Fruit fly (Drosophila melanogaster) whole organism, prepupa: ENCODE data around the gene ntc.

ENCODE experiments used
- CG10631 ChIP-seq: fragments of 200-800 bp; sonication (Bioruptor generic); optimal IDR thresholded peaks from 2 replicates; lab custom pipeline; 2016; ENCODE audit warnings: missing biosample characterization, missing genetic modification characterization
- CG11294 ChIP-seq: fragments of 200-800 bp; sonication (Bioruptor generic); IDR thresholded peaks from 2 replicates; pipeline ENCODE4 v1.3.6; 2022; ENCODE audit warnings: missing biosample characterization, missing genetic modification characterization
- CG11762 ChIP-seq: fragments of 200-800 bp; sonication (Bioruptor generic); optimal IDR thresholded peaks from 3 replicates; lab custom pipeline; 2016; ENCODE audit warnings: missing biosample characterization, missing genetic modification characterization; ENCODE audit not compliant: insufficient read depth
- CG15336 ChIP-seq: fragments of 200-800 bp; sonication (Bioruptor generic); IDR thresholded peaks from 2 replicates; pipeline ENCODE4 v1.3.6; 2022; ENCODE audit warnings: missing biosample characterization, missing genetic modification characterization
- CG1621 ChIP-seq: fragments of 200-800 bp; sonication (Bioruptor generic); optimal IDR thresholded peaks from 3 replicates; lab custom pipeline; 2018; ENCODE audit warnings: missing biosample characterization, mild to moderate bottlenecking, missing genetic modification characterization
- CG31627 ChIP-seq: fragments of 200-800 bp; sonication (Bioruptor generic); optimal IDR thresholded peaks from 3 replicates; lab custom pipeline; 2016; ENCODE audit warnings: missing biosample characterization, missing genetic modification characterization
- CG32006 ChIP-seq: fragments of 200-800 bp; sonication (Bioruptor generic); optimal IDR thresholded peaks from 3 replicates; lab custom pipeline; 2017; ENCODE audit warnings: missing biosample characterization, mild to moderate bottlenecking, missing genetic modification characterization
- CG3919 ChIP-seq: fragments of 200-800 bp; sonication (Bioruptor generic); optimal IDR thresholded peaks from 3 replicates; lab custom pipeline; 2016; ENCODE audit warnings: missing biosample characterization, missing genetic modification characterization
- CG6163 ChIP-seq: fragments of 200-800 bp; sonication (Bioruptor generic); IDR thresholded peaks from 3 replicates; pipeline ENCODE4 v1.3.6; 2022; ENCODE audit warnings: missing biosample characterization, missing genetic modification characterization
- CG6276 ChIP-seq: fragments of 200-800 bp; sonication (Bioruptor generic); optimal IDR thresholded peaks from 2 replicates; lab custom pipeline; 2017; ENCODE audit warnings: missing biosample characterization, mild to moderate bottlenecking, missing genetic modification characterization
- CG6792 ChIP-seq: fragments of 200-800 bp; sonication (Bioruptor generic); optimal IDR thresholded peaks from 3 replicates; lab custom pipeline; 2016; ENCODE audit warnings: missing biosample characterization, missing genetic modification characterization
- CG8119 ChIP-seq: fragments of 200-800 bp; sonication (Bioruptor generic); IDR thresholded peaks from 3 replicates; pipeline ENCODE4 v1.3.6; 2022; ENCODE audit warnings: missing biosample characterization, missing genetic modification characterization
- CG8319 ChIP-seq: fragments of 200-800 bp; sonication (Bioruptor generic); optimal IDR thresholded peaks from 3 replicates; lab custom pipeline; 2016; ENCODE audit warnings: missing biosample characterization, missing genetic modification characterization
- CG8632 ChIP-seq: fragments of 200-800 bp; sonication (Bioruptor generic); optimal IDR thresholded peaks from 3 replicates; lab custom pipeline; 2016; ENCODE audit warnings: missing biosample characterization, missing genetic modification characterization
- CG9139 ChIP-seq: fragments of 200-800 bp; sonication (Bioruptor generic); optimal IDR thresholded peaks from 3 replicates; lab custom pipeline; 2017; ENCODE audit warnings: missing biosample characterization, mild to moderate bottlenecking, missing genetic modification characterization
- Eip75B ChIP-seq: fragments of 200-800 bp; sonication (Bioruptor generic); optimal IDR thresholded peaks from 3 replicates; lab custom pipeline; 2016; ENCODE audit warnings: missing biosample characterization, missing genetic modification characterization
- Eip78C ChIP-seq: fragments of 200-800 bp; sonication (Bioruptor generic); peaks from one replicate; lab custom pipeline; 2016; ENCODE audit warnings: missing biosample characterization, missing genetic modification characterization
- Ets21C ChIP-seq: fragments of 200-800 bp; sonication (Bioruptor generic); optimal IDR thresholded peaks from 3 replicates; lab custom pipeline; 2016; ENCODE audit warnings: missing biosample characterization, missing genetic modification characterization
- Ets96B ChIP-seq: fragments of 200-800 bp; optimal IDR thresholded peaks from 2 replicates; lab custom pipeline; 2019; ENCODE audit warnings: missing biosample characterization, mild to moderate bottlenecking, missing genetic modification characterization, moderate library complexity
- Gug ChIP-seq: fragments of 200-800 bp; sonication (Bioruptor generic); IDR thresholded peaks from 2 replicates; pipeline ENCODE4 v1.3.6; 2022; ENCODE audit warnings: missing biosample characterization, missing genetic modification characterization
- Hr38 ChIP-seq: sonication (Bioruptor generic); optimal IDR thresholded peaks from 2 replicates; lab custom pipeline; 2016; ENCODE audit warnings: missing biosample characterization, missing genetic modification characterization
- Hr39 ChIP-seq: fragments of 200-800 bp; sonication (Bioruptor generic); optimal IDR thresholded peaks from 2 replicates; lab custom pipeline; 2016; ENCODE audit warnings: missing biosample characterization, missing genetic modification characterization
- Lpt ChIP-seq: fragments of 200-800 bp; sonication (Bioruptor generic); optimal IDR thresholded peaks from 3 replicates; lab custom pipeline; 2016; ENCODE audit warnings: missing biosample characterization, missing genetic modification characterization
- Met ChIP-seq: fragments of 200-800 bp; sonication (Bioruptor generic); optimal IDR thresholded peaks from 3 replicates; lab custom pipeline; 2016; ENCODE audit warnings: missing biosample characterization, missing genetic modification characterization
- Smox ChIP-seq: fragments of 200-800 bp; sonication (Bioruptor generic); optimal IDR thresholded peaks from 3 replicates; lab custom pipeline; 2016; ENCODE audit warnings: missing biosample characterization, missing genetic modification characterization
- Sox102F ChIP-seq: fragments of 200-800 bp; sonication (Bioruptor generic); optimal IDR thresholded peaks from 2 replicates; lab custom pipeline; 2016; ENCODE audit warnings: missing biosample characterization, mild to moderate bottlenecking, missing genetic modification characterization
- Sox14 ChIP-seq: fragments of 200-800 bp; sonication (Bioruptor generic); optimal IDR thresholded peaks from 3 replicates; lab custom pipeline; 2016; ENCODE audit warnings: missing biosample characterization, missing genetic modification characterization
- Sox15 ChIP-seq: fragments of 200-800 bp; sonication (Bioruptor generic); optimal IDR thresholded peaks from 3 replicates; lab custom pipeline; 2016; ENCODE audit warnings: missing biosample characterization, missing genetic modification characterization
- dac ChIP-seq: fragments of 200-800 bp; sonication (Bioruptor generic); optimal IDR thresholded peaks from 2 replicates; lab custom pipeline; 2017; ENCODE audit warnings: missing biosample characterization, mild to moderate bottlenecking, missing genetic modification characterization
- dsx ChIP-seq: fragments of 200-800 bp; optimal IDR thresholded peaks from 3 replicates; lab custom pipeline; 2019; ENCODE audit warnings: missing biosample characterization, mild to moderate bottlenecking, missing genetic modification characterization, moderate library complexity; ENCODE audit not compliant: poor library complexity, severe bottlenecking
- eg ChIP-seq: fragments of 200-800 bp; sonication (Bioruptor generic); IDR thresholded peaks from 3 replicates; pipeline ENCODE4 v1.3.6; 2022; ENCODE audit warnings: missing biosample characterization, missing genetic modification characterization
- esn ChIP-seq: fragments of 200-800 bp; sonication (Bioruptor generic); optimal IDR thresholded peaks from 2 replicates; lab custom pipeline; 2016; ENCODE audit warnings: missing biosample characterization, mild to moderate bottlenecking, missing genetic modification characterization, moderate library complexity
- fd85E ChIP-seq: fragments of 200-800 bp; sonication (Bioruptor generic); optimal IDR thresholded peaks from 3 replicates; lab custom pipeline; 2016; ENCODE audit warnings: missing biosample characterization, missing genetic modification characterization
- fkh ChIP-seq: fragments of 200-800 bp; sonication (Bioruptor generic); optimal IDR thresholded peaks from 3 replicates; lab custom pipeline; 2017; ENCODE audit warnings: missing biosample characterization, mild to moderate bottlenecking, missing genetic modification characterization, moderate library complexity
- net ChIP-seq: fragments of 200-800 bp; sonication (Bioruptor generic); optimal IDR thresholded peaks from 3 replicates; lab custom pipeline; 2016; ENCODE audit warnings: missing biosample characterization, missing genetic modification characterization
- pdm3 ChIP-seq: fragments of 200-800 bp; sonication (Bioruptor generic); optimal IDR thresholded peaks from 3 replicates; lab custom pipeline; 2016; ENCODE audit warnings: missing biosample characterization, missing genetic modification characterization
- salr ChIP-seq, 2 experiments: fragments of 200-800 bp; sonication (Bioruptor generic); optimal IDR thresholded peaks; 3 replicates each; lab custom pipeline; 2016 to 2018; ENCODE audit warnings: missing biosample characterization in 2 of 2, missing genetic modification characterization in 2 of 2, mild to moderate bottlenecking in 1 of 2
- spab ChIP-seq: fragments of 200-800 bp; sonication (Bioruptor generic); optimal IDR thresholded peaks from 2 replicates; lab custom pipeline; 2017; ENCODE audit warnings: missing biosample characterization, mild to moderate bottlenecking, missing genetic modification characterization, missing genetic modification reagents
- ss ChIP-seq, 2 experiments: fragments of 200-800 bp; sonication (Bioruptor generic); optimal IDR thresholded peaks; 2 replicates in 1 of 2; 3 replicates in 1 of 2; lab custom pipeline; 2017 to 2018; ENCODE audit warnings: mild to moderate bottlenecking in 2 of 2, missing biosample characterization in 2 of 2, missing genetic modification characterization in 2 of 2, moderate library complexity in 1 of 2
- svp ChIP-seq: fragments of 200-800 bp; sonication (Bioruptor generic); peaks from one replicate; lab custom pipeline; 2016; ENCODE audit warnings: missing biosample characterization, missing genetic modification characterization
- topi ChIP-seq: fragments of 200-800 bp; sonication (Bioruptor generic); optimal IDR thresholded peaks from 3 replicates; lab custom pipeline; 2016; ENCODE audit warnings: missing biosample characterization, missing genetic modification characterization
- vri ChIP-seq: fragments of 200-800 bp; sonication (Bioruptor generic); optimal IDR thresholded peaks from 3 replicates; lab custom pipeline; 2016; ENCODE audit warnings: missing biosample characterization, mild to moderate bottlenecking, missing genetic modification characterization

The ntc gene

dm6 chr3L:3814010-3814833 is 8.0 kb upstream of the ntc start, which contains the start of gene Scsalpha1 (continued):
- no peak; the same call in 1 of the 3 replicates for TF ChIP-seq CG6163 (GFP tag; lab: Robert Waterston, UW)
- TF ChIP-seq CG8119 (GFP tag; lab: Robert Waterston, UW), result peak; percentile 71
- TF ChIP-seq Eip75B (GFP tag; lab: Kevin White, UChicago), result no peak
- no peak for TF ChIP-seq CG10631 (GFP tag; lab: Kevin White, UChicago)
- TF ChIP-seq Sox14 (GFP tag; lab: Kevin White, UChicago), result peak; percentile 20
- peak; percentile 46; the same call in 1 of the 2 replicates for TF ChIP-seq CG15336 (GFP tag; lab: Robert Waterston, UW)
- TF ChIP-seq Ets96B, result peak; percentile 7
- no peak for TF ChIP-seq CG1621 (tag; lab: Kevin White, UChicago)
- TF ChIP-seq CG9139 (GFP tag; lab: Kevin White, UChicago), result peak; percentile 45
- peak; percentile 88 for TF ChIP-seq Eip78C (GFP tag; lab: Kevin White, UChicago)
- no peak for TF ChIP-seq CG6276 (GFP tag; lab: Kevin White, UChicago)
- no peak for TF ChIP-seq Hr38 (GFP tag; lab: Kevin White, UChicago)
- peak; percentile 7 to 21 for TF ChIP-seq salr (GFP tag; optimal IDR thresholded peaks at IDR 0.05; lab: Kevin White, UChicago)
- no peak for TF ChIP-seq Smox
- no peak for TF ChIP-seq fd85E (GFP tag; lab: Kevin White, UChicago)
- TF ChIP-seq CG6792, result peak; percentile 38
- TF ChIP-seq CG11294 (GFP tag; lab: Robert Waterston, UW), result peak; percentile 31; the same call in 1 of the 2 replicates
- peak; percentile 21 for TF ChIP-seq Sox15 (GFP tag; lab: Kevin White, UChicago)
- peak; percentile 43 to 63 for TF ChIP-seq ss (GFP tag; optimal IDR thresholded peaks at IDR 0.05; lab: Kevin White, UChicago)
- TF ChIP-seq pdm3 (GFP tag; lab: Kevin White, UChicago), result no peak
- peak; percentile 58 for TF ChIP-seq Hr39 (GFP tag; lab: Kevin White, UChicago)
- peak; percentile 10 for TF ChIP-seq topi (GFP tag; lab: Kevin White, UChicago)
- no peak for TF ChIP-seq Lpt
- peak; percentile 1 for TF ChIP-seq dac (GFP tag; lab: Kevin White, UChicago)
- TF ChIP-seq CG32006 (GFP tag; lab: Kevin White, UChicago), result no peak

dm6 chr3L:3811089-3811488 is 4.8 kb upstream of the ntc start, which contains the start of the genes CG32263 and PIG-B:
Gene CG32263, minus strand, starts transcription at chr3L:3811114.
Gene PIG-B, plus strand, starts transcription at chr3L:3811263.
- peak; percentile 16 for TF ChIP-seq Eip78C (GFP tag; lab: Kevin White, UChicago)
- TF ChIP-seq pdm3 (GFP tag; lab: Kevin White, UChicago), result no peak
- TF ChIP-seq dsx, result no peak
- TF ChIP-seq, all 60 proteins: peak for 1

- peak; percentile 25 for TF ChIP-seq esn (GFP tag; lab: Kevin White, UChicago)
- TF ChIP-seq Hr38 (GFP tag; lab: Kevin White, UChicago), result no peak
Observed at dm6 chr3L:3809943-3810342, 3.7 kb upstream of the ntc start, which contains the start of gene CG32262. Gene CG32262, minus strand, starts transcription at chr3L:3810196.

- peak; percentile 63 for TF ChIP-seq CG8319 (GFP tag; lab: Kevin White, UChicago)
- peak; percentile 6 for TF ChIP-seq dac (GFP tag; lab: Kevin White, UChicago)
- no peak for TF ChIP-seq vri (GFP tag; lab: Kevin White, UChicago)
- TF ChIP-seq fkh (GFP tag; lab: Kevin White, UChicago), result peak; percentile 45
- peak; percentile 50 for TF ChIP-seq CG10631 (GFP tag; lab: Kevin White, UChicago)
- no peak for TF ChIP-seq svp (GFP tag; lab: Kevin White, UChicago)
- TF ChIP-seq pdm3 (GFP tag; lab: Kevin White, UChicago), result peak; percentile 82
- peak; percentile 87 for TF ChIP-seq Met (GFP tag; lab: Kevin White, UChicago)
- TF ChIP-seq Ets96B, result peak; percentile 43
- TF ChIP-seq Eip78C (GFP tag; lab: Kevin White, UChicago), result peak; percentile 95
- TF ChIP-seq CG11762 (GFP tag; lab: Kevin White, UChicago), result no peak
- TF ChIP-seq Ets21C (GFP tag; lab: Kevin White, UChicago), result peak; percentile 71
- TF ChIP-seq Sox102F, result peak; percentile 85
- peak; percentile 49 for TF ChIP-seq Lpt
- TF ChIP-seq CG3919 (GFP tag; lab: Kevin White, UChicago), result peak; percentile 56
- TF ChIP-seq CG32006 (GFP tag; lab: Kevin White, UChicago), result peak; percentile 78
- peak; percentile 18 to 78 for TF ChIP-seq ss (GFP tag; optimal IDR thresholded peaks at IDR 0.05; lab: Kevin White, UChicago)
- TF ChIP-seq net (GFP tag; lab: Kevin White, UChicago), result no peak
- TF ChIP-seq CG15336 (GFP tag; lab: Robert Waterston, UW), result peak; percentile 77
- peak; percentile 88 for TF ChIP-seq Hr39 (GFP tag; lab: Kevin White, UChicago)
- TF ChIP-seq CG31627 (GFP tag; lab: Kevin White, UChicago), result peak; percentile 87
- peak; percentile 64 for TF ChIP-seq Gug (GFP tag; lab: Robert Waterston, UW)
- peak; percentile 39 for TF ChIP-seq spab (GFP tag; lab: Kevin White, UChicago)
- TF ChIP-seq eg (GFP tag; lab: Robert Waterston, UW), result peak; percentile 82
- TF ChIP-seq CG8632, result peak; percentile 65
- peak; percentile 78 for TF ChIP-seq CG6792
Observed at dm6 chr3L:3802677-3803076, 3.6 kb downstream of the ntc start.
